Fruit fly (Drosophila melanogaster) whole organism, embryonic: ENCODE measurements around the gene CG12289.

Experiments
- Abd-B ChIP-seq: fragments of 200-800 bp; sonication (Bioruptor generic); optimal IDR thresholded peaks from 2 replicates; lab custom pipeline; 2018; ENCODE audit warnings: missing biosample characterization, mild to moderate bottlenecking, missing genetic modification characterization, moderate library complexity
- Asciz ChIP-seq: fragments of 200-800 bp; sonication (Bioruptor generic); optimal IDR thresholded peaks from 2 replicates; lab custom pipeline; 2017; ENCODE audit warnings: missing biosample characterization, mild to moderate bottlenecking, missing genetic modification characterization, missing genetic modification reagents
- Atf-2 ChIP-seq: fragments of 200-800 bp; sonication (Bioruptor generic); optimal IDR thresholded peaks from 2 replicates; lab custom pipeline; 2016; ENCODE audit warnings: missing biosample characterization, missing genetic modification characterization
- Atf3 ChIP-seq: fragments of 200-800 bp; sonication (Bioruptor generic); optimal IDR thresholded peaks from 3 replicates; lab custom pipeline; 2016; ENCODE audit warnings: missing biosample characterization, missing genetic modification characterization
- Awh ChIP-seq: fragments of 200-800 bp; sonication (Bioruptor generic); IDR thresholded peaks from 2 replicates; pipeline ENCODE4, ENCODE4 v1.3.6; 2022; ENCODE audit warnings: missing biosample characterization, missing genetic modification characterization
- BEAF-32 ChIP-seq: fragments of 200-800 bp; sonication (Bioruptor generic); optimal IDR thresholded peaks from 3 replicates; lab custom pipeline; 2017; ENCODE audit warnings: missing biosample characterization, missing genetic modification characterization, mild to moderate bottlenecking, moderate library complexity, missing genetic modification reagents
- CG10366 ChIP-seq: fragments of 200-800 bp; sonication (Bioruptor generic); IDR thresholded peaks from 2 replicates; pipeline ENCODE4 v1.3.6; 2022; ENCODE audit warnings: missing biosample characterization, missing genetic modification characterization
- CG10959 ChIP-seq: fragments of 200-800 bp; sonication (Bioruptor generic); IDR thresholded peaks from 2 replicates; pipeline ENCODE4 v1.3.6; 2022; ENCODE audit warnings: missing biosample characterization, missing genetic modification characterization
- CG11398 ChIP-seq: fragments of 200-800 bp; sonication (Bioruptor generic); optimal IDR thresholded peaks from 2 replicates; lab custom pipeline; 2016; ENCODE audit warnings: missing biosample characterization, missing genetic modification characterization
- CG13424 ChIP-seq: fragments of 200-800 bp; sonication (Bioruptor generic); optimal IDR thresholded peaks from 2 replicates; lab custom pipeline; 2019; ENCODE audit warnings: missing biosample characterization, mild to moderate bottlenecking, missing genetic modification characterization, moderate library complexity
- CG14050 ChIP-seq: fragments of 200-800 bp; sonication (Bioruptor generic); IDR thresholded peaks from 3 replicates; pipeline ENCODE4 v1.3.6; 2022; ENCODE audit warnings: missing biosample characterization, missing genetic modification characterization
- CG15269 ChIP-seq: fragments of 200-800 bp; sonication (Bioruptor generic); optimal IDR thresholded peaks from 2 replicates; lab custom pipeline; 2018; ENCODE audit warnings: missing biosample characterization, mild to moderate bottlenecking, missing genetic modification characterization, moderate library complexity
- CG2120 ChIP-seq: fragments of 200-800 bp; sonication (Bioruptor generic); optimal IDR thresholded peaks from 3 replicates; lab custom pipeline; 2016; ENCODE audit warnings: missing biosample characterization, missing genetic modification characterization
- CG2712 ChIP-seq: fragments of 200-800 bp; optimal IDR thresholded peaks from 3 replicates; lab custom pipeline; 2019; ENCODE audit warnings: missing biosample characterization, mild to moderate bottlenecking, missing genetic modification characterization, moderate library complexity
- CG3163 ChIP-seq: fragments of 200-800 bp; sonication (Bioruptor generic); optimal IDR thresholded peaks from 3 replicates; lab custom pipeline; 2016; ENCODE audit warnings: missing biosample characterization, missing genetic modification characterization
- CG4730 ChIP-seq: fragments of 200-800 bp; sonication (Bioruptor generic); IDR thresholded peaks from 2 replicates; pipeline ENCODE4 v1.3.6; 2022; ENCODE audit warnings: missing biosample characterization, missing genetic modification characterization
- CG5245 ChIP-seq: fragments of 200-800 bp; sonication (Bioruptor generic); optimal IDR thresholded peaks from 3 replicates; lab custom pipeline; 2016; ENCODE audit warnings: missing biosample characterization, missing genetic modification characterization
- CG5953 ChIP-seq: fragments of 200-800 bp; sonication (Bioruptor generic); IDR thresholded peaks from 2 replicates; pipeline ENCODE4 v1.3.6; 2022; ENCODE audit warnings: missing biosample characterization, missing genetic modification characterization
- CG7271 ChIP-seq: fragments of 200-800 bp; sonication (Bioruptor generic); optimal IDR thresholded peaks from 2 replicates; lab custom pipeline; 2018; ENCODE audit warnings: missing biosample characterization, mild to moderate bottlenecking, missing genetic modification characterization, moderate library complexity
- CG7372 ChIP-seq: fragments of 200-800 bp; sonication (Bioruptor generic); IDR thresholded peaks from 2 replicates; pipeline ENCODE4 v1.3.6; 2022; ENCODE audit warnings: missing biosample characterization, missing genetic modification characterization
- CG8281 ChIP-seq: fragments of 200-800 bp; sonication (Bioruptor generic); optimal IDR thresholded peaks from 2 replicates; lab custom pipeline; 2018; ENCODE audit warnings: missing biosample characterization, mild to moderate bottlenecking, missing genetic modification characterization, moderate library complexity
- CG8944 ChIP-seq: fragments of 200-800 bp; sonication (Bioruptor generic); optimal IDR thresholded peaks from 3 replicates; lab custom pipeline; 2016; ENCODE audit warnings: missing biosample characterization, missing genetic modification characterization
- Ets65A ChIP-seq: fragments of 200-800 bp; sonication (Bioruptor generic); peaks from one replicate; lab custom pipeline; 2016; ENCODE audit warnings: missing biosample characterization, missing genetic modification characterization
- Hand ChIP-seq: fragments of 200-800 bp; sonication (Bioruptor generic); optimal IDR thresholded peaks from 2 replicates; lab custom pipeline; 2017; ENCODE audit warnings: mild to moderate bottlenecking, missing biosample characterization, missing genetic modification reagents, missing genetic modification characterization
- Mrtf ChIP-seq: fragments of 200-800 bp; sonication (Bioruptor generic); IDR thresholded peaks from 3 replicates; pipeline ENCODE4 v1.3.6; 2022; ENCODE audit warnings: missing biosample characterization, missing genetic modification characterization
- Myb ChIP-seq: fragments of 200-800 bp; sonication (Bioruptor generic); optimal IDR thresholded peaks from 2 replicates; lab custom pipeline; 2016; ENCODE audit warnings: missing biosample characterization, missing genetic modification characterization
- Ravus ChIP-seq: fragments of 200-800 bp; sonication (Bioruptor generic); IDR thresholded peaks from 2 replicates; pipeline ENCODE4 v1.3.6; 2022; ENCODE audit warnings: missing biosample characterization, missing genetic modification characterization
- amos ChIP-seq: fragments of 200-800 bp; sonication (Bioruptor generic); IDR thresholded peaks from 2 replicates; pipeline ENCODE4 v1.3.6; 2022; ENCODE audit warnings: missing biosample characterization, missing genetic modification characterization; ENCODE audit not compliant: partially characterized antibody
- az2 ChIP-seq: fragments of 200-800 bp; sonication (Bioruptor generic); optimal IDR thresholded peaks from 3 replicates; lab custom pipeline; 2016; ENCODE audit warnings: missing biosample characterization, missing genetic modification characterization
- cg ChIP-seq: fragments of 200-800 bp; sonication (Bioruptor generic); optimal IDR thresholded peaks from 3 replicates; lab custom pipeline; 2019; ENCODE audit warnings: missing biosample characterization, mild to moderate bottlenecking, missing genetic modification characterization, moderate library complexity
- disco-r ChIP-seq: fragments of 200-800 bp; sonication (Bioruptor generic); optimal IDR thresholded peaks from 2 replicates; lab custom pipeline; 2016; ENCODE audit warnings: missing biosample characterization, missing genetic modification characterization
- dmrt11E ChIP-seq: fragments of 200-800 bp; sonication (Bioruptor generic); optimal IDR thresholded peaks from 3 replicates; lab custom pipeline; 2018; ENCODE audit warnings: missing biosample characterization, mild to moderate bottlenecking, missing genetic modification characterization, moderate library complexity
- dpn ChIP-seq, 2 experiments: fragments of 200-800 bp; sonication (Bioruptor generic); optimal IDR thresholded peaks; 3 replicates each; lab custom pipeline; 2016; ENCODE audit warnings: missing biosample characterization in 2 of 2, missing genetic modification characterization in 2 of 2
- ems ChIP-seq: fragments of 200-800 bp; sonication (Bioruptor generic); optimal IDR thresholded peaks from 3 replicates; lab custom pipeline; 2016; ENCODE audit warnings: missing biosample characterization, missing genetic modification characterization
- eve ChIP-seq, 2 experiments: fragments of >200 bp; optimal IDR thresholded peaks; 2 replicates each; lab custom pipeline; 2017; ENCODE audit warnings: missing biosample characterization in 2 of 2, missing genetic modification characterization in 2 of 2
- fd102C ChIP-seq: fragments of 200-800 bp; sonication (Bioruptor generic); optimal IDR thresholded peaks from 2 replicates; lab custom pipeline; 2018; ENCODE audit warnings: missing biosample characterization, mild to moderate bottlenecking, missing genetic modification characterization, moderate library complexity
- gem ChIP-seq: fragments of 200-800 bp; sonication (Bioruptor generic); optimal IDR thresholded peaks from 2 replicates; lab custom pipeline; 2019; ENCODE audit warnings: missing biosample characterization, mild to moderate bottlenecking, missing genetic modification characterization, moderate library complexity
- ind ChIP-seq: fragments of 200-800 bp; sonication (Bioruptor generic); optimal IDR thresholded peaks from 3 replicates; lab custom pipeline; 2016; ENCODE audit warnings: missing biosample characterization, missing genetic modification characterization
- inv ChIP-seq: fragments of 200-800 bp; sonication (Bioruptor generic); IDR thresholded peaks from 2 replicates; pipeline ENCODE4 v1.3.6; 2022; ENCODE audit warnings: missing biosample characterization, missing genetic modification characterization; ENCODE audit not compliant: partially characterized antibody
- nerfin-1 ChIP-seq: fragments of 200-800 bp; sonication (Bioruptor generic); optimal IDR thresholded peaks from 3 replicates; lab custom pipeline; 2019; ENCODE audit warnings: missing biosample characterization, mild to moderate bottlenecking, missing genetic modification characterization, moderate library complexity
- odd ChIP-seq: fragments of 200-800 bp; sonication (Bioruptor generic); optimal IDR thresholded peaks from 2 replicates; lab custom pipeline; 2017; ENCODE audit warnings: missing biosample characterization, mild to moderate bottlenecking, missing genetic modification characterization
- org-1 ChIP-seq: fragments of 200-800 bp; sonication (Bioruptor generic); optimal IDR thresholded peaks from 2 replicates; lab custom pipeline; 2017; ENCODE audit warnings: missing biosample characterization, missing genetic modification characterization
- prd ChIP-seq, 3 experiments: fragments of >200 bp in 2 of 3; fragments of 200-800 bp in 1 of 3; sonication (Bioruptor generic) in 1 of 3; optimal IDR thresholded peaks in 2 of 3; IDR thresholded peaks in 1 of 3; 2 replicates in 2 of 3; 3 replicates in 1 of 3; pipeline versions ENCODE4 v1.3.6 to Lab custom; 2017 to 2022; ENCODE audit warnings: missing biosample characterization in 1 of 3, missing genetic modification characterization in 1 of 3
- schlank ChIP-seq: fragments of 200-800 bp; sonication (Bioruptor generic); optimal IDR thresholded peaks from 2 replicates; lab custom pipeline; 2018; ENCODE audit warnings: missing biosample characterization, mild to moderate bottlenecking, missing genetic modification characterization
- sim ChIP-seq: fragments of 200-800 bp; sonication (Bioruptor generic); IDR thresholded peaks from 2 replicates; pipeline ENCODE4 v1.3.6; 2022; ENCODE audit warnings: missing biosample characterization, missing genetic modification characterization
- slp2 ChIP-seq: fragments of 200-800 bp; sonication (Bioruptor generic); optimal IDR thresholded peaks from 2 replicates; lab custom pipeline; 2016; ENCODE audit warnings: missing biosample characterization, missing genetic modification characterization
- so ChIP-seq: fragments of 200-800 bp; sonication (Bioruptor generic); IDR thresholded peaks from 3 replicates; pipeline ENCODE4 v1.3.6; 2022; ENCODE audit warnings: missing biosample characterization, missing genetic modification characterization
- ssp ChIP-seq: fragments of 200-800 bp; sonication (Bioruptor generic); IDR thresholded peaks from 2 replicates; pipeline ENCODE4 v1.3.6; 2022; ENCODE audit warnings: missing biosample characterization, missing genetic modification characterization
- stwl ChIP-seq: fragments of 200-800 bp; sonication (Bioruptor generic); optimal IDR thresholded peaks from 3 replicates; lab custom pipeline; 2018; ENCODE audit warnings: missing biosample characterization, mild to moderate bottlenecking, missing genetic modification characterization, moderate library complexity
- tna ChIP-seq: fragments of 200-800 bp; sonication (Bioruptor generic); IDR thresholded peaks from 2 replicates; pipeline ENCODE4 v1.3.6; 2022; ENCODE audit warnings: missing biosample characterization, missing genetic modification characterization; ENCODE audit not compliant: partially characterized antibody

CG12289 gene

dm6 chr3L:11414453-11414852 is 43.8 kb downstream of the CG12289 start (continued):
- no peak for TF ChIP-seq CG8281 (tag; lab: Kevin White, UChicago)
- TF ChIP-seq CG13424 (tag; lab: Kevin White, UChicago), result no peak
- no peak for TF ChIP-seq prd (optimal IDR thresholded peaks at IDR 0.05; lab: Kevin White, UChicago)
- no peak; the same call in 2 of the 3 replicates for TF ChIP-seq prd (GFP tag; IDR thresholded peaks at IDR 0.05; lab: Robert Waterston, UW)
- TF ChIP-seq CG7271 (tag; lab: Kevin White, UChicago), result no peak
- TF ChIP-seq Abd-B (GFP tag; lab: Kevin White, UChicago), result no peak
- TF ChIP-seq CG2712 (tag; lab: Kevin White, UChicago), result peak; percentile 51
- no peak for TF ChIP-seq ems
- TF ChIP-seq inv, result no peak
- no peak for TF ChIP-seq odd (GFP tag; lab: Kevin White, UChicago)
- TF ChIP-seq, all 482 proteins: peak for 55

- TF ChIP-seq so (GFP tag; lab: Robert Waterston, UW) (no peak), fd102C (GFP tag; lab: Kevin White, UChicago) (no peak), Atf3 (GFP tag; lab: Kevin White, UChicago) (no peak), ems (no peak), disco-r (no peak), Myb (no peak), CG4730 (GFP tag; lab: Robert Waterston, UW) (no peak), CG10959 (no peak), Awh (no peak), Ets65A (GFP tag; lab: Kevin White, UChicago) (no peak), dpn (GFP tag; optimal IDR thresholded peaks at IDR 0.05; lab: Kevin White, UChicago) (no peak), amos (GFP tag; lab: Robert Waterston, UW) (no peak), CG10366 (GFP tag; lab: Robert Waterston, UW) (no peak), tna (GFP tag; lab: Robert Waterston, UW) (no peak), Atf-2 (GFP tag; lab: Kevin White, UChicago) (no peak), Ravus (GFP tag; lab: Robert Waterston, UW) (no peak), org-1 (no peak), cg (GFP tag; lab: Kevin White, UChicago) (no peak), ind (no peak), nerfin-1 (tag; lab: Kevin White, UChicago) (peak; percentile 30), dmrt11E (peak; percentile 62), gem (peak; percentile 48), eve (GFP tag; optimal IDR thresholded peaks at IDR 0.05; lab: Kevin White, UChicago) (peak in 1 of 2 experiments; percentile 35), Hand (GFP tag; lab: Kevin White, UChicago) (no peak), CG13424 (tag; lab: Kevin White, UChicago) (no peak), CG3163 (GFP tag; lab: Kevin White, UChicago) (no peak), CG7372 (GFP tag; lab: Robert Waterston, UW) (no peak), Asciz (GFP tag; lab: Kevin White, UChicago) (no peak), sim (GFP tag; lab: Robert Waterston, UW) (no peak), CG5245 (GFP tag; lab: Kevin White, UChicago) (no peak), CG5953 (GFP tag; lab: Robert Waterston, UW) (no peak), stwl (tag; lab: Kevin White, UChicago) (no peak), CG15269 (tag; lab: Kevin White, UChicago) (no peak), BEAF-32 (GFP tag; lab: Kevin White, UChicago) (peak; percentile 2), CG14050 (GFP tag; lab: Robert Waterston, UW) (no peak), CG11398 (GFP tag; lab: Kevin White, UChicago) (no peak), az2 (GFP tag; lab: Kevin White, UChicago) (no peak), CG2120 (no peak), slp2 (GFP tag; lab: Kevin White, UChicago) (no peak), ssp (GFP tag; lab: Robert Waterston, UW) (no peak), CG8944 (no peak), schlank (tag; lab: Kevin White, UChicago) (no peak), Mrtf (GFP tag; lab: Robert Waterston, UW) (no peak)
Observed at dm6 chr3L:11413697-11414096, 44.6 kb downstream of the CG12289 start.
